Worm (Caenorhabditis elegans) whole organism, midembryonic: ENCODE measurements around the gene grl-24.

Experiments used
- cog-1 ChIP-seq: sonication (generic microtip); optimal IDR thresholded peaks from 2 replicates; lab custom pipeline; 2016; ENCODE audit warnings: missing genetic modification characterization, missing compliant biosample characterization
- klf-2 ChIP-seq: fragments of 200-800 bp; sonication (Bioruptor generic); conservative IDR thresholded peaks from 2 replicates; pipeline ENCODE4 v1.3.6; 2022; ENCODE audit warnings: missing genetic modification reagents, missing genetic modification characterization, missing compliant biosample characterization
- ztf-29 ChIP-seq: fragments of 200-800 bp; sonication (Bioruptor generic); IDR thresholded peaks from 2 replicates; pipeline ENCODE4 v1.3.6; 2022; ENCODE audit warnings: missing genetic modification reagents, missing genetic modification characterization, missing compliant biosample characterization

- TF ChIP-seq cog-1 (tag; lab: Kevin White, UChicago) (no peak), ztf-29 (no peak), klf-2 (no peak)
Measured at ce11 chrIV:17427423-17427822, 48.2 kb downstream of the grl-24 start, which contains the start of gene C06A12.3.
